Worm (Caenorhabditis elegans): Measurements from ENCODE around the gene pax-3.
A peak's percentile ranks its signal among the peaks of the same experiment; 100 is the strongest.

Gene pax-3

ce11 chrII:10127389-10127788, 19.0 kb upstream of the pax-3 start, which contains the start of gene F27E5.8 (continued):
- TF ChIP-seq elt-3 (tag; optimal IDR thresholded peaks at IDR 0.05) = no peak

DNA sequence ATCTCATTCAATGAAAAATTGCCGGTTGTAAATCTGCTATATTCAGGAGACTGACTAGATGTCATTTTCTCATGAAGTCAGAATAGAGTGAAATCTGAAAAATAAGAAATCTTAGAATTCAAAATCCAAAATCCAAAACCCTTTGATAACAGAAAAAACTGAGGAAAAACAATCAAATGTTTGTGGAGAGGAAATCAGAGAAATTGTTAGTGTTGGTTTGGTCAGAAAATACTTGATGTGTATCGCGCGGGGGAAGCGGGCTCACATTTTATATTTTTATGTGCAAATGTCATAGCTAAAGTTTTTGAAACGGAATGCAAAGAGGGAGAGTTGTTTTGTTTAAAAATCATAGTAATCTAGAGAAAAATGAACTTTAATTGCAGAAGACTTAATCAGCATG, 14.6 kb upstream of the pax-3 start, which contains the start of gene F27E5.5:
F27E5.5 (minus strand) TSS at position 101 of the 400 bp plus-strand sequence.
- TF ChIP-seq nhr-20 (tag; optimal IDR thresholded peaks at IDR 0.05) (no peak), zag-1 (tag; optimal IDR thresholded peaks at IDR 0.05) (no peak), aly-2 (tag; optimal IDR thresholded peaks at IDR 0.05) (no peak)

DNA sequence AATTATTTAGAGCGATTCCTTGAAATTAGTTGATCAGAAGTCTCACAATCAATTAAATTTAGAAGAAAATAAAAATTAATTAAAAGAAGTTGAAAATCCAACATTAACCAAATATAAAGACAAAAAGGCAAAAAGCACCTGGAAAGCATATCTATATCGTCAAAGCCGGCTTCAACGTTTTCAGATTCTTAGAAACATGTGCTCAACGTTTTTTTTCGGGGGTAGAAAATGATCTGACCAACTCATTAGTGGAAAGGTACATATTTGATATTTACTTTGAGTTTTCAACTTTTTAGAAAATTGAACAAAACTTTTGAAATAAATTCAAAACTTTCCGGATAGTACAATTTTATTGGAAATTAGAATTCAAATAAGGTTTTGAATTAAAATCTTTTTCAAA, 13.6 kb upstream of the pax-3 start:
- TF ChIP-seq hlh-4 (tag; optimal IDR thresholded peaks at IDR 0.05) = peak; percentile 82
- TF ChIP-seq efl-1 (optimal IDR thresholded peaks at IDR 0.05) = no peak
- peak in 1 of 2 experiments; percentile 18 for TF ChIP-seq efl-1 (GFP tag; optimal IDR thresholded peaks at IDR 0.05 in 1 of 2)
- no peak for TF ChIP-seq mab-9 (GFP tag; IDR thresholded peaks at IDR 0.05)
- TF ChIP-seq fkh-8 (tag; optimal IDR thresholded peaks at IDR 0.05) = peak; percentile 53
- no peak for TF ChIP-seq hlh-17 (GFP tag; optimal IDR thresholded peaks at IDR 0.05; ENCODE audit: borderline replicate concordance)

ce11 chrII:10134285-10134995, 11.9 kb upstream of the pax-3 start, which contains the start of gene F27E5.9:
Gene F27E5.9 (plus strand): TSS chrII:10134945.
- TF ChIP-seq C34B4.2 (tag; optimal IDR thresholded peaks at IDR 0.05) (no peak), sox-4 (tag; optimal IDR thresholded peaks at IDR 0.05) (no peak), tlp-1 (tag; optimal IDR thresholded peaks at IDR 0.05) (peak; percentile 80), ceh-82 (tag; optimal IDR thresholded peaks at IDR 0.05) (no peak), lin-15B (tag; optimal IDR thresholded peaks at IDR 0.05) (no peak), pqm-1 (tag; optimal IDR thresholded peaks at IDR 0.05) (peak; percentile 96), F16B12.6 (tag; optimal IDR thresholded peaks at IDR 0.05) (no peak), ceh-8 (GFP tag; optimal IDR thresholded peaks at IDR 0.05) (no peak), lin-39 (tag; optimal IDR thresholded peaks at IDR 0.05) (no peak), fkh-8 (tag; optimal IDR thresholded peaks at IDR 0.05) (no peak), elt-2 (tag; optimal IDR thresholded peaks at IDR 0.05) (peak; percentile 92), lin-35 (GFP tag; optimal IDR thresholded peaks at IDR 0.05) (peak in 1 of 2 experiments; percentile 35), efl-1 (optimal IDR thresholded peaks at IDR 0.05) (no peak), efl-1 (GFP tag; optimal IDR thresholded peaks at IDR 0.05 in 1 of 2) (peak in 1 of 2 experiments; percentile 78), nhr-77 (tag; optimal IDR thresholded peaks at IDR 0.05) (no peak)

DNA sequence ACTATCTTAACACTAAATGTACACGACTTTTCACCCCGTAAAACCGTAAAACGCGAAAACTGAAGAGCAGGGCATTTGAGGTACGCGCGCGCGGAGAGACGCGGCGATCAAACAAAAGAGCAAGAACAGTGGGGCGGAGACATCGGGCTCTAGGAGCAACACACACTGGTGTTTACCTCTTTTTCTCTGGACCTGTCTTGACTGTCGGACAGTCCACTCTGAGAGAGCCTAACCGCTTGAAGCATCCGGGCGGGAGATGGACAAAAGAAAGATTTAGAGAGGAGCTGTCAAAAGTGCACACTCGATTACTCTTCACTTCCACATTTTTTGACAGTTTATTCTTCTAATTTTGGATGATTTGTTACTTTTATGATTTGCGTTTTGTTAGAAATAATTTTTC, 9.6 kb upstream of the pax-3 start:
- TF ChIP-seq lin-13 (GFP tag; optimal IDR thresholded peaks at IDR 0.05) = no peak
- no peak for TF ChIP-seq fkh-10 (GFP tag; optimal IDR thresholded peaks at IDR 0.05)
- TF ChIP-seq lir-3 (tag; optimal IDR thresholded peaks at IDR 0.05; ENCODE audit: poor library complexity) = no peak
- no peak for TF ChIP-seq ceh-88 (GFP tag; IDR thresholded peaks at IDR 0.05)
- TF ChIP-seq grh-1 (GFP tag; IDR thresholded peaks at IDR 0.05) = no peak
- no peak for TF ChIP-seq egl-13 (tag; optimal IDR thresholded peaks at IDR 0.05)
- no peak for TF ChIP-seq mab-9 (GFP tag; IDR thresholded peaks at IDR 0.05)
- no peak for TF ChIP-seq sptf-1 (tag; optimal IDR thresholded peaks at IDR 0.05)
- no peak for TF ChIP-seq efl-1 (optimal IDR thresholded peaks at IDR 0.05)
- TF ChIP-seq efl-1 (GFP tag; optimal IDR thresholded peaks at IDR 0.05 in 1 of 2) = no peak
- no peak for TF ChIP-seq mef-2 (tag; optimal IDR thresholded peaks at IDR 0.05)
- TF ChIP-seq nhr-90 (tag; optimal IDR thresholded peaks at IDR 0.05; ENCODE audit: poor library complexity) = no peak
- no peak for TF ChIP-seq sup-37 (GFP tag; optimal IDR thresholded peaks at IDR 0.05)
- TF ChIP-seq unc-130 (tag; optimal IDR thresholded peaks at IDR 0.05) = no peak
- no peak for TF ChIP-seq vab-15 (tag; optimal IDR thresholded peaks at IDR 0.05)
- TF ChIP-seq tlp-1 (tag; optimal IDR thresholded peaks at IDR 0.05) = no peak
- TF ChIP-seq lin-39 (tag; optimal IDR thresholded peaks at IDR 0.05) = no peak
- no peak for TF ChIP-seq skn-1 (tag; optimal IDR thresholded peaks at IDR 0.05)
- TF ChIP-seq F16B12.6 (tag; optimal IDR thresholded peaks at IDR 0.05) = no peak
- no peak for TF ChIP-seq egl-27 (tag; optimal IDR thresholded peaks at IDR 0.05)
- TF ChIP-seq ceh-63 (GFP tag; optimal IDR thresholded peaks at IDR 0.05) = no peak

Data from whole organism, L1 larva.